Fruit fly (Drosophila melanogaster) whole organism, prepupa: ENCODE measurements around the gene awd.

Source experiments
- Blimp-1 ChIP-seq: fragments of 200-800 bp; sonication (Bioruptor generic); optimal IDR thresholded peaks from 3 replicates; lab custom pipeline; 2017; ENCODE audit warnings: missing biosample characterization, missing genetic modification characterization, mild to moderate bottlenecking, moderate library complexity, missing genetic modification reagents
- CG10669 ChIP-seq: fragments of 200-800 bp; sonication (Bioruptor generic); optimal IDR thresholded peaks from 3 replicates; lab custom pipeline; 2018; ENCODE audit warnings: missing biosample characterization, mild to moderate bottlenecking, missing genetic modification characterization, moderate library complexity
- CG11294 ChIP-seq: fragments of 200-800 bp; sonication (Bioruptor generic); IDR thresholded peaks from 2 replicates; pipeline ENCODE4 v1.3.6; 2022; ENCODE audit warnings: missing biosample characterization, missing genetic modification characterization
- CG11762 ChIP-seq: fragments of 200-800 bp; sonication (Bioruptor generic); optimal IDR thresholded peaks from 3 replicates; lab custom pipeline; 2016; ENCODE audit warnings: missing biosample characterization, missing genetic modification characterization; ENCODE audit not compliant: insufficient read depth
- CG11902 ChIP-seq: fragments of 200-800 bp; sonication (Bioruptor generic); optimal IDR thresholded peaks from 3 replicates; lab custom pipeline; 2016; ENCODE audit warnings: missing biosample characterization, missing genetic modification characterization
- CG15336 ChIP-seq: fragments of 200-800 bp; sonication (Bioruptor generic); IDR thresholded peaks from 2 replicates; pipeline ENCODE4 v1.3.6; 2022; ENCODE audit warnings: missing biosample characterization, missing genetic modification characterization
- CG1621 ChIP-seq: fragments of 200-800 bp; sonication (Bioruptor generic); optimal IDR thresholded peaks from 3 replicates; lab custom pipeline; 2018; ENCODE audit warnings: missing biosample characterization, mild to moderate bottlenecking, missing genetic modification characterization
- CG16779 ChIP-seq: fragments of 200-800 bp; sonication (Bioruptor generic); optimal IDR thresholded peaks from 3 replicates; lab custom pipeline; 2017; ENCODE audit warnings: missing biosample characterization, mild to moderate bottlenecking, missing genetic modification characterization
- CG3032 ChIP-seq: fragments of 200-800 bp; optimal IDR thresholded peaks from 2 replicates; lab custom pipeline; 2019; ENCODE audit warnings: missing biosample characterization, mild to moderate bottlenecking, missing genetic modification characterization, moderate library complexity
- CG32006 ChIP-seq: fragments of 200-800 bp; sonication (Bioruptor generic); optimal IDR thresholded peaks from 3 replicates; lab custom pipeline; 2017; ENCODE audit warnings: missing biosample characterization, mild to moderate bottlenecking, missing genetic modification characterization
- CG34406 ChIP-seq: fragments of 200-800 bp; sonication (Bioruptor generic); optimal IDR thresholded peaks from 3 replicates; lab custom pipeline; 2016; ENCODE audit warnings: missing biosample characterization, missing genetic modification characterization
- CG3919 ChIP-seq: fragments of 200-800 bp; sonication (Bioruptor generic); optimal IDR thresholded peaks from 3 replicates; lab custom pipeline; 2016; ENCODE audit warnings: missing biosample characterization, missing genetic modification characterization
- CG4318 ChIP-seq: fragments of 200-800 bp; sonication (Bioruptor generic); optimal IDR thresholded peaks from 3 replicates; lab custom pipeline; 2017; ENCODE audit warnings: missing biosample characterization, mild to moderate bottlenecking, missing genetic modification characterization
- CG6163 ChIP-seq: fragments of 200-800 bp; sonication (Bioruptor generic); IDR thresholded peaks from 3 replicates; pipeline ENCODE4 v1.3.6; 2022; ENCODE audit warnings: missing biosample characterization, missing genetic modification characterization
- CG6276 ChIP-seq: fragments of 200-800 bp; sonication (Bioruptor generic); optimal IDR thresholded peaks from 2 replicates; lab custom pipeline; 2017; ENCODE audit warnings: missing biosample characterization, mild to moderate bottlenecking, missing genetic modification characterization
- CG6792 ChIP-seq: fragments of 200-800 bp; sonication (Bioruptor generic); optimal IDR thresholded peaks from 3 replicates; lab custom pipeline; 2016; ENCODE audit warnings: missing biosample characterization, missing genetic modification characterization
- CG6808 ChIP-seq: fragments of 200-800 bp; sonication (Bioruptor generic); optimal IDR thresholded peaks from 3 replicates; lab custom pipeline; 2017; ENCODE audit warnings: missing biosample characterization, missing genetic modification characterization, mild to moderate bottlenecking, moderate library complexity, missing genetic modification reagents
- CG6854 ChIP-seq: fragments of 200-800 bp; sonication (Bioruptor generic); optimal IDR thresholded peaks from 2 replicates; lab custom pipeline; 2017; ENCODE audit warnings: missing biosample characterization, mild to moderate bottlenecking, missing genetic modification characterization
- CG7368 ChIP-seq: fragments of 200-800 bp; sonication (Bioruptor generic); optimal IDR thresholded peaks from 3 replicates; lab custom pipeline; 2016; ENCODE audit warnings: missing biosample characterization, missing genetic modification characterization
- CG8119 ChIP-seq: fragments of 200-800 bp; sonication (Bioruptor generic); IDR thresholded peaks from 3 replicates; pipeline ENCODE4 v1.3.6; 2022; ENCODE audit warnings: missing biosample characterization, missing genetic modification characterization
- CG8632 ChIP-seq: fragments of 200-800 bp; sonication (Bioruptor generic); optimal IDR thresholded peaks from 3 replicates; lab custom pipeline; 2016; ENCODE audit warnings: missing biosample characterization, missing genetic modification characterization
- Eip75B ChIP-seq: fragments of 200-800 bp; sonication (Bioruptor generic); optimal IDR thresholded peaks from 3 replicates; lab custom pipeline; 2016; ENCODE audit warnings: missing biosample characterization, missing genetic modification characterization
- Eip78C ChIP-seq: fragments of 200-800 bp; sonication (Bioruptor generic); peaks from one replicate; lab custom pipeline; 2016; ENCODE audit warnings: missing biosample characterization, missing genetic modification characterization
- Ets96B ChIP-seq: fragments of 200-800 bp; optimal IDR thresholded peaks from 2 replicates; lab custom pipeline; 2019; ENCODE audit warnings: missing biosample characterization, mild to moderate bottlenecking, missing genetic modification characterization, moderate library complexity
- Gug ChIP-seq: fragments of 200-800 bp; sonication (Bioruptor generic); IDR thresholded peaks from 2 replicates; pipeline ENCODE4 v1.3.6; 2022; ENCODE audit warnings: missing biosample characterization, missing genetic modification characterization
- Hr38 ChIP-seq: sonication (Bioruptor generic); optimal IDR thresholded peaks from 2 replicates; lab custom pipeline; 2016; ENCODE audit warnings: missing biosample characterization, missing genetic modification characterization
- Hr39 ChIP-seq: fragments of 200-800 bp; sonication (Bioruptor generic); optimal IDR thresholded peaks from 2 replicates; lab custom pipeline; 2016; ENCODE audit warnings: missing biosample characterization, missing genetic modification characterization
- Lpt ChIP-seq: fragments of 200-800 bp; sonication (Bioruptor generic); optimal IDR thresholded peaks from 3 replicates; lab custom pipeline; 2016; ENCODE audit warnings: missing biosample characterization, missing genetic modification characterization
- Met ChIP-seq: fragments of 200-800 bp; sonication (Bioruptor generic); optimal IDR thresholded peaks from 3 replicates; lab custom pipeline; 2016; ENCODE audit warnings: missing biosample characterization, missing genetic modification characterization
- Sox102F ChIP-seq: fragments of 200-800 bp; sonication (Bioruptor generic); optimal IDR thresholded peaks from 2 replicates; lab custom pipeline; 2016; ENCODE audit warnings: missing biosample characterization, mild to moderate bottlenecking, missing genetic modification characterization
- Sox14 ChIP-seq: fragments of 200-800 bp; sonication (Bioruptor generic); optimal IDR thresholded peaks from 3 replicates; lab custom pipeline; 2016; ENCODE audit warnings: missing biosample characterization, missing genetic modification characterization
- cyc ChIP-seq: fragments of 200-800 bp; sonication (Bioruptor generic); optimal IDR thresholded peaks from 3 replicates; lab custom pipeline; 2016; ENCODE audit warnings: missing biosample characterization, missing genetic modification characterization
- dsx ChIP-seq: fragments of 200-800 bp; optimal IDR thresholded peaks from 3 replicates; lab custom pipeline; 2019; ENCODE audit warnings: missing biosample characterization, mild to moderate bottlenecking, missing genetic modification characterization, moderate library complexity; ENCODE audit not compliant: poor library complexity, severe bottlenecking
- eg ChIP-seq: fragments of 200-800 bp; sonication (Bioruptor generic); IDR thresholded peaks from 3 replicates; pipeline ENCODE4 v1.3.6; 2022; ENCODE audit warnings: missing biosample characterization, missing genetic modification characterization
- esn ChIP-seq: fragments of 200-800 bp; sonication (Bioruptor generic); optimal IDR thresholded peaks from 2 replicates; lab custom pipeline; 2016; ENCODE audit warnings: missing biosample characterization, mild to moderate bottlenecking, missing genetic modification characterization, moderate library complexity
- fd59A ChIP-seq: fragments of 200-800 bp; sonication (Bioruptor generic); optimal IDR thresholded peaks from 2 replicates; lab custom pipeline; 2017; ENCODE audit warnings: missing biosample characterization, mild to moderate bottlenecking, missing genetic modification characterization, missing genetic modification reagents
- fd85E ChIP-seq: fragments of 200-800 bp; sonication (Bioruptor generic); optimal IDR thresholded peaks from 3 replicates; lab custom pipeline; 2016; ENCODE audit warnings: missing biosample characterization, missing genetic modification characterization
- lz ChIP-seq: fragments of 200-800 bp; sonication (Bioruptor generic); optimal IDR thresholded peaks from 3 replicates; lab custom pipeline; 2016; ENCODE audit warnings: missing biosample characterization, missing genetic modification characterization
- net ChIP-seq: fragments of 200-800 bp; sonication (Bioruptor generic); optimal IDR thresholded peaks from 3 replicates; lab custom pipeline; 2016; ENCODE audit warnings: missing biosample characterization, missing genetic modification characterization
- pdm3 ChIP-seq: fragments of 200-800 bp; sonication (Bioruptor generic); optimal IDR thresholded peaks from 3 replicates; lab custom pipeline; 2016; ENCODE audit warnings: missing biosample characterization, missing genetic modification characterization
- ss ChIP-seq, 2 experiments: fragments of 200-800 bp; sonication (Bioruptor generic); optimal IDR thresholded peaks; 2 replicates in 1 of 2; 3 replicates in 1 of 2; lab custom pipeline; 2017 to 2018; ENCODE audit warnings: mild to moderate bottlenecking in 2 of 2, missing biosample characterization in 2 of 2, missing genetic modification characterization in 2 of 2, moderate library complexity in 1 of 2
- topi ChIP-seq: fragments of 200-800 bp; sonication (Bioruptor generic); optimal IDR thresholded peaks from 3 replicates; lab custom pipeline; 2016; ENCODE audit warnings: missing biosample characterization, missing genetic modification characterization
- vri ChIP-seq: fragments of 200-800 bp; sonication (Bioruptor generic); optimal IDR thresholded peaks from 3 replicates; lab custom pipeline; 2016; ENCODE audit warnings: missing biosample characterization, mild to moderate bottlenecking, missing genetic modification characterization

The awd gene

dm6 chr3R:31744044-31744652 is 1.7 kb downstream of the awd start, which contains the start of gene CG1896 (continued):
- no peak for TF ChIP-seq CG6276 (GFP tag; lab: Kevin White, UChicago)
- TF ChIP-seq fd59A, result no peak
- peak in 1 of 2 experiments; percentile 48 for TF ChIP-seq ss (GFP tag; optimal IDR thresholded peaks at IDR 0.05; lab: Kevin White, UChicago)
- TF ChIP-seq CG34406, result peak; percentile 74
- no peak for TF ChIP-seq Blimp-1 (GFP tag; lab: Kevin White, UChicago)
- TF ChIP-seq CG8119, result peak; percentile 50; the same call in 1 of the 3 replicates
- no peak for TF ChIP-seq CG6808 (GFP tag; lab: Kevin White, UChicago)
- TF ChIP-seq Sox102F (GFP tag; lab: Kevin White, UChicago), result no peak
- peak; percentile 40 for TF ChIP-seq dsx (GFP tag; lab: Kevin White, UChicago)
- peak; percentile 69 for TF ChIP-seq Met (GFP tag; lab: Kevin White, UChicago)
- peak; percentile 51 for TF ChIP-seq Eip75B (GFP tag; lab: Kevin White, UChicago)
- peak; percentile 66 for TF ChIP-seq lz (GFP tag; lab: Kevin White, UChicago)
- no peak for TF ChIP-seq vri
- no peak for TF ChIP-seq CG11902 (GFP tag; lab: Kevin White, UChicago)
- no peak for TF ChIP-seq CG6854 (GFP tag; lab: Kevin White, UChicago)
- peak; percentile 85 for TF ChIP-seq eg (GFP tag; lab: Robert Waterston, UW)
- peak; percentile 49 for TF ChIP-seq Gug (GFP tag; lab: Robert Waterston, UW)
- TF ChIP-seq Sox14 (GFP tag; lab: Kevin White, UChicago), result peak; percentile 73
- TF ChIP-seq CG4318 (GFP tag; lab: Kevin White, UChicago), result no peak
- peak; percentile 80 for TF ChIP-seq esn
- peak; percentile 20 for TF ChIP-seq CG6792 (GFP tag; lab: Kevin White, UChicago)
- peak; percentile 53 for TF ChIP-seq cyc (GFP tag; lab: Kevin White, UChicago)

dm6 chr3R:31743279-31743678 is 2.6 kb downstream of the awd start, which contains the start of gene Tbca:
Tbca (plus strand) TSS chr3R:31743490.
- no peak for TF ChIP-seq Lpt (GFP tag; lab: Kevin White, UChicago)
- no peak for TF ChIP-seq CG6792 (GFP tag; lab: Kevin White, UChicago)
- no peak for TF ChIP-seq CG11762 (GFP tag; lab: Kevin White, UChicago)
- peak; percentile 46; the same call in 2 of the 3 replicates for TF ChIP-seq CG6163 (GFP tag; lab: Robert Waterston, UW)
- peak; percentile 34 for TF ChIP-seq CG3919 (GFP tag; lab: Kevin White, UChicago)
- peak; percentile 94 for TF ChIP-seq CG1621
- TF ChIP-seq CG6276 (GFP tag; lab: Kevin White, UChicago), result no peak
- no peak for TF ChIP-seq CG8632 (GFP tag; lab: Kevin White, UChicago)
- peak; percentile 36 for TF ChIP-seq CG6808 (GFP tag; lab: Kevin White, UChicago)
- TF ChIP-seq lz (GFP tag; lab: Kevin White, UChicago), result no peak
- TF ChIP-seq eg (GFP tag; lab: Robert Waterston, UW), result 0 out of 3 replicates have a peak, but pooled peaks have one; percentile 5
- no peak for TF ChIP-seq CG7368 (GFP tag; lab: Kevin White, UChicago)
- TF ChIP-seq Sox14 (GFP tag; lab: Kevin White, UChicago), result peak; percentile 65
- peak; percentile 12 for TF ChIP-seq CG3032 (tag; lab: Kevin White, UChicago)
- peak; percentile 33 for TF ChIP-seq Eip78C
- no peak for TF ChIP-seq vri
- TF ChIP-seq esn, result no peak
- TF ChIP-seq net, result no peak

- TF ChIP-seq CG8119, result no peak
- TF ChIP-seq Hr39 (GFP tag; lab: Kevin White, UChicago), result no peak
- peak; percentile 11 for TF ChIP-seq dsx (GFP tag; lab: Kevin White, UChicago)
- TF ChIP-seq vri, result no peak
- peak; percentile 57 for TF ChIP-seq Eip78C
- TF ChIP-seq Gug (GFP tag; lab: Robert Waterston, UW), result 0 out of 2 replicates have a peak, but pooled peaks have one; percentile 31
- TF ChIP-seq CG11294 (GFP tag; lab: Robert Waterston, UW), result no peak
- no peak for TF ChIP-seq CG6854 (GFP tag; lab: Kevin White, UChicago)
- TF ChIP-seq CG10669, result no peak
- peak; percentile 7 for TF ChIP-seq pdm3 (GFP tag; lab: Kevin White, UChicago)
- no peak for TF ChIP-seq CG16779 (tag; lab: Kevin White, UChicago)
- TF ChIP-seq CG1621, result no peak
- TF ChIP-seq Hr38 (GFP tag; lab: Kevin White, UChicago), result no peak
- TF ChIP-seq fd85E (GFP tag; lab: Kevin White, UChicago), result no peak
- TF ChIP-seq CG6276 (GFP tag; lab: Kevin White, UChicago), result no peak
- TF ChIP-seq cyc (GFP tag; lab: Kevin White, UChicago), result no peak
- peak; percentile 59 for TF ChIP-seq CG15336 (GFP tag; lab: Robert Waterston, UW)
- TF ChIP-seq eg (GFP tag; lab: Robert Waterston, UW), result peak; percentile 66; the same call in 2 of the 3 replicates
- peak; percentile 7 for TF ChIP-seq Ets96B (tag; lab: Kevin White, UChicago)
- no peak for TF ChIP-seq Sox102F (GFP tag; lab: Kevin White, UChicago)
- TF ChIP-seq lz (GFP tag; lab: Kevin White, UChicago), result no peak
- TF ChIP-seq esn, result peak; percentile 9
- TF ChIP-seq CG6163 (GFP tag; lab: Robert Waterston, UW), result peak; percentile 42; the same call in 1 of the 3 replicates
- TF ChIP-seq CG32006, result no peak
- no peak for TF ChIP-seq topi (GFP tag; lab: Kevin White, UChicago)
Measured at dm6 chr3R:31741278-31741677, 4.6 kb downstream of the awd start.
